Worm (Caenorhabditis elegans) whole organism, late embryonic: Measurements from ENCODE around the gene F43G6.4.
A peak's percentile ranks its signal among the peaks of the same experiment; 100 is the strongest.
"Not testable (repeated sequence)": the region's sequence is repeated elsewhere in the genome, so short reads cannot be mapped to it uniquely, and the experiment has no call there.

ENCODE experiments used
- F13H6.1 ChIP-seq: sonication (generic microtip); optimal IDR thresholded peaks from 2 replicates; lab custom pipeline; 2016; ENCODE audit warnings: missing genetic modification characterization, missing compliant biosample characterization
- K09A11.1 ChIP-seq: sonication (generic microtip); optimal IDR thresholded peaks from 2 replicates; lab custom pipeline; 2017; ENCODE audit warnings: antibody characterized with exemption, mild to moderate bottlenecking, missing genetic modification characterization, missing compliant biosample characterization; ENCODE audit not compliant: insufficient read depth
- ceh-31 ChIP-seq: sonication (generic microtip); optimal IDR thresholded peaks from 2 replicates; lab custom pipeline; 2016; ENCODE audit warnings: missing genetic modification characterization, missing compliant biosample characterization
- ceh-48 ChIP-seq: sonication (generic microtip); optimal IDR thresholded peaks from 2 replicates; lab custom pipeline; 2016; ENCODE audit warnings: missing genetic modification characterization, inconsistent platforms, missing compliant biosample characterization
- elt-2 ChIP-seq: sonication (generic microtip); optimal IDR thresholded peaks from 2 replicates; lab custom pipeline; 2016; ENCODE audit warnings: missing genetic modification reagents, missing genetic modification characterization, missing compliant biosample characterization
- hlh-15 ChIP-seq: sonication (generic microtip); optimal IDR thresholded peaks from 2 replicates; lab custom pipeline; 2016; ENCODE audit warnings: missing genetic modification characterization, missing compliant biosample characterization
- npax-4 ChIP-seq: sonication (generic microtip); optimal IDR thresholded peaks from 2 replicates; lab custom pipeline; 2016; ENCODE audit warnings: missing genetic modification characterization, missing compliant biosample characterization
- pqm-1 ChIP-seq: sonication (generic microtip); optimal IDR thresholded peaks from 2 replicates; lab custom pipeline; 2016; ENCODE audit warnings: missing genetic modification characterization, missing compliant biosample characterization

DNA sequence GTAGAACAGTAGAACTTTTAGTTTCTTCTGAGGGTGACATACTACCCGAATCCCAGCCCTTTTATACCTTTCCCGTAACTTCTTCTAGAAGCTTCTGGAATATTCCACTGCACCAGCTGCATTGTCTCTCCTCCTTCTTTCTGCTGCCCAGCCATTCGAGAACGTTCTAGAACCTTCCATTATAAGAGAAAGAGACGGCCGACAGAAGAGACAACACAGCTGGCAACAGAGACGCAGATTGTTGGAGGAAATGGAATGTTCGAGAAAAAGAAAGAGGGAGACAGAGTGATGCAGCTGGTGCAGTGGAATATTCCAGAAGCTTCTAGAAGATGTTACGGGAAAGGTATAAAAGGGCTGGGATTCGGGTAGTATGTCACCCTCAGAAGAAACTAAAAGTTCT, 31.3 kb upstream of the F43G6.4 start, which contains the start of the genes F44E5.4 and F44E5.5:
- not testable (repeated sequence) for TF ChIP-seq F13H6.1 (tag; lab: Kevin White, UChicago); K09A11.1 (tag; lab: Kevin White, UChicago); pqm-1 (tag; lab: Kevin White, UChicago); npax-4 (tag; lab: Kevin White, UChicago); hlh-15
- TF ChIP-seq ceh-31 (tag; lab: Kevin White, UChicago) = peak; percentile 76
- peak; percentile 29 for TF ChIP-seq elt-2 (tag; lab: Kevin White, UChicago)
- TF ChIP-seq ceh-48 (tag; lab: Kevin White, UChicago) = peak; percentile 10
